Worm (Caenorhabditis elegans) whole organism, early embryonic: Measurements from ENCODE around the gene T23B7.2.
A peak's percentile ranks its signal among the peaks of the same experiment; 100 is the strongest.
"Not testable (repeated sequence)": the region's sequence is repeated elsewhere in the genome, so short reads cannot be mapped to it uniquely, and the experiment has no call there.

ENCODE experiments used
- B0310.2 ChIP-seq: sonication (generic microtip); optimal IDR thresholded peaks from 2 replicates; lab custom pipeline; 2016; ENCODE audit warnings: mild to moderate bottlenecking, missing genetic modification characterization, missing compliant biosample characterization
- F13C5.2 ChIP-seq: sonication (generic microtip); optimal IDR thresholded peaks from 2 replicates; lab custom pipeline; 2017; ENCODE audit warnings: mild to moderate bottlenecking, missing genetic modification characterization, inconsistent platforms, missing compliant biosample characterization
- aly-1 ChIP-seq: sonication (generic microtip); optimal IDR thresholded peaks from 2 replicates; lab custom pipeline; 2016; ENCODE audit warnings: missing genetic modification characterization, missing compliant biosample characterization
- ama-1 ChIP-seq: fragments of 150-350 bp; optimal IDR thresholded peaks from 2 replicates; lab custom pipeline; 2014
- ceh-13 ChIP-seq: fragments of 200-800 bp; sonication (Bioruptor generic); optimal IDR thresholded peaks from 2 replicates; lab custom pipeline; 2018; ENCODE audit warnings: mild to moderate bottlenecking, missing genetic modification characterization, missing compliant biosample characterization
- ceh-36 ChIP-seq: sonication (generic microtip); optimal IDR thresholded peaks from 2 replicates; lab custom pipeline; 2016; ENCODE audit warnings: missing genetic modification characterization, inconsistent platforms, missing compliant biosample characterization
- ets-7 ChIP-seq: sonication (generic microtip); optimal IDR thresholded peaks from 2 replicates; lab custom pipeline; 2016; ENCODE audit warnings: missing genotype, missing genetic modification characterization, missing compliant biosample characterization
- flt-1 ChIP-seq: fragments of 200-800 bp; sonication (Bioruptor generic); IDR thresholded peaks from 2 replicates; pipeline ENCODE4 v1.3.6; 2022; ENCODE audit warnings: missing genetic modification characterization, missing compliant biosample characterization
- hmbx-1 ChIP-seq: sonication (generic microtip); optimal IDR thresholded peaks from 2 replicates; lab custom pipeline; 2016; ENCODE audit warnings: mild to moderate bottlenecking, missing genetic modification characterization, missing compliant biosample characterization
- hmg-4 ChIP-seq: fragments of 200-800 bp; sonication (Bioruptor generic); optimal IDR thresholded peaks from 2 replicates; lab custom pipeline; 2018; ENCODE audit warnings: mild to moderate bottlenecking, missing genetic modification characterization, missing compliant biosample characterization
- hnd-1 ChIP-seq: sonication (generic microtip); optimal IDR thresholded peaks from 2 replicates; lab custom pipeline; 2016; ENCODE audit warnings: missing genetic modification characterization, missing compliant biosample characterization
- pes-1 ChIP-seq: fragments of 200-800 bp; sonication (Bioruptor generic); IDR thresholded peaks from 2 replicates; pipeline ENCODE4 v1.3.6; 2022; ENCODE audit warnings: missing genetic modification reagents, missing genetic modification characterization, missing compliant biosample characterization
- scrt-1 ChIP-seq: fragments of 200-800 bp; sonication (Bioruptor generic); IDR thresholded peaks from 2 replicates; pipeline ENCODE4 v1.3.6; 2022; ENCODE audit warnings: missing genetic modification characterization, missing compliant biosample characterization
- sea-1 ChIP-seq: fragments of 200-800 bp; sonication (Bioruptor generic); conservative IDR thresholded peaks from 2 replicates; pipeline ENCODE4 v1.3.6; 2022; ENCODE audit warnings: missing genetic modification characterization, missing compliant biosample characterization
- tbx-11 ChIP-seq: fragments of 200-800 bp; sonication (Bioruptor generic); IDR thresholded peaks from 2 replicates; pipeline ENCODE4 v1.3.6; 2022; ENCODE audit warnings: missing genetic modification characterization, missing compliant biosample characterization
- tbx-37 ChIP-seq: fragments of 200-800 bp; sonication (Bioruptor generic); conservative IDR thresholded peaks from 2 replicates; pipeline ENCODE4 v1.3.6; 2022; ENCODE audit warnings: missing genetic modification reagents, missing genetic modification characterization, missing compliant biosample characterization
- tra-4 ChIP-seq: sonication (generic microtip); optimal IDR thresholded peaks from 2 replicates; lab custom pipeline; 2017; ENCODE audit warnings: missing genetic modification characterization, missing compliant biosample characterization

The T23B7.2 gene

ce11 chrII:4870691-4871090, 28.6 kb upstream of the T23B7.2 start, which contains the start of gene col-20:
Gene col-20, minus strand, starts transcription at chrII:4870791.
- TF ChIP-seq sea-1 (GFP tag; lab: Robert Waterston, UW) (no peak), hmg-4 (no peak), tra-4 (tag; lab: Kevin White, UChicago) (no peak), hmbx-1 (tag; lab: Kevin White, UChicago) (no peak), hnd-1 (tag; lab: Kevin White, UChicago) (no peak), ceh-13 (GFP tag; lab: Kevin White, UChicago) (no peak), aly-1 (tag; lab: Kevin White, UChicago) (no peak), tbx-11 (GFP tag; lab: Robert Waterston, UW) (no peak), pes-1 (GFP tag; lab: Robert Waterston, UW) (no peak), ceh-36 (no peak), F13C5.2 (no peak), ama-1 (lab: Kevin White, UChicago) (no peak), B0310.2 (no peak), tbx-37 (GFP tag; lab: Robert Waterston, UW) (no peak), ets-7 (tag; lab: Kevin White, UChicago) (no peak), scrt-1 (GFP tag; lab: Robert Waterston, UW) (no peak)

ce11 chrII:4869793-4870343, 27.8 kb upstream of the T23B7.2 start:
- TF ChIP-seq tbx-11 (GFP tag; lab: Robert Waterston, UW) (0 out of 2 replicates have a peak, but pooled peaks have one; percentile 39), ceh-13 (GFP tag; lab: Kevin White, UChicago) (no peak)

- TF ChIP-seq hmg-4 (no peak), tra-4 (tag; lab: Kevin White, UChicago) (no peak), ceh-13 (GFP tag; lab: Kevin White, UChicago) (no peak), aly-1 (tag; lab: Kevin White, UChicago) (no peak), ets-7 (tag; lab: Kevin White, UChicago) (no peak), pes-1 (GFP tag; lab: Robert Waterston, UW) (no peak), sea-1 (GFP tag; lab: Robert Waterston, UW) (no peak), B0310.2 (no peak), tbx-11 (GFP tag; lab: Robert Waterston, UW) (no peak), hnd-1 (tag; lab: Kevin White, UChicago) (no peak), F13C5.2 (no peak), hmbx-1 (tag; lab: Kevin White, UChicago) (no peak), ama-1 (lab: Kevin White, UChicago) (no peak), tbx-37 (GFP tag; lab: Robert Waterston, UW) (no peak), ceh-36 (no peak)
These were observed 25.4 kb upstream of the T23B7.2 start, which contains the start of gene col-17 for ce11 chrII:4867476-4867875. Gene col-17, minus strand, starts transcription at chrII:4867576.

ce11 chrII:4866819-4867218, 24.8 kb upstream of the T23B7.2 start:
- TF ChIP-seq scrt-1 (GFP tag; lab: Robert Waterston, UW), result 0 out of 2 replicates have a peak, but pooled peaks have one; percentile 58
- TF ChIP-seq pes-1 (GFP tag; lab: Robert Waterston, UW), result 0 out of 2 replicates have a peak, but pooled peaks have one; percentile 15

- TF ChIP-seq aly-1 (tag; lab: Kevin White, UChicago) (no peak), B0310.2 (no peak), tra-4 (tag; lab: Kevin White, UChicago) (no peak), hmg-4 (no peak)
These were observed 24.0 kb upstream of the T23B7.2 start for ce11 chrII:4866045-4866444.

ce11 chrII:4863357-4863756, 21.3 kb upstream of the T23B7.2 start, which contains the start of the genes mpst-4 and F11G11.14:
Gene mpst-4, minus strand, starts transcription at chrII:4863457.
Gene F11G11.14, plus strand, starts transcription at chrII:4863681.
- TF ChIP-seq tbx-11 (GFP tag; lab: Robert Waterston, UW), result no peak
- no peak for TF ChIP-seq flt-1 (GFP tag; lab: Robert Waterston, UW)
- TF ChIP-seq B0310.2, result no peak
- TF ChIP-seq scrt-1 (GFP tag; lab: Robert Waterston, UW), result no peak
- no peak for TF ChIP-seq F13C5.2
- TF ChIP-seq hmbx-1 (tag; lab: Kevin White, UChicago), result no peak
- no peak for TF ChIP-seq pes-1 (GFP tag; lab: Robert Waterston, UW)
- no peak for TF ChIP-seq ceh-36
- no peak for TF ChIP-seq ets-7 (tag; lab: Kevin White, UChicago)
- no peak for TF ChIP-seq aly-1 (tag; lab: Kevin White, UChicago)
- no peak for TF ChIP-seq tbx-37 (GFP tag; lab: Robert Waterston, UW)
- no peak for TF ChIP-seq sea-1 (GFP tag; lab: Robert Waterston, UW)
- TF ChIP-seq ama-1 (lab: Kevin White, UChicago), result no peak
- TF ChIP-seq ceh-13 (GFP tag; lab: Kevin White, UChicago), result no peak
- no peak for TF ChIP-seq hnd-1 (tag; lab: Kevin White, UChicago)

ce11 chrII:4860260-4860659, 18.2 kb upstream of the T23B7.2 start, which contains the start of the genes nspd-5 and F11G11.4:
Gene nspd-5, minus strand, starts transcription at chrII:4860360.
Gene F11G11.4, plus strand, starts transcription at chrII:4860594.
- TF ChIP-seq F13C5.2; hnd-1 (tag; lab: Kevin White, UChicago); tbx-37 (GFP tag; lab: Robert Waterston, UW): not testable (repeated sequence)

- TF ChIP-seq sea-1 (GFP tag; lab: Robert Waterston, UW) (no peak), ets-7 (tag; lab: Kevin White, UChicago) (no peak), hnd-1 (tag; lab: Kevin White, UChicago) (no peak), ceh-36 (no peak), ama-1 (lab: Kevin White, UChicago) (no peak), tbx-37 (GFP tag; lab: Robert Waterston, UW) (no peak), hmbx-1 (tag; lab: Kevin White, UChicago) (no peak)
These were observed 16.9 kb upstream of the T23B7.2 start for ce11 chrII:4858906-4859411.
